Fruit fly (Drosophila melanogaster): ENCODE results near the gene AsnRS.

AsnRS gene

DNA sequence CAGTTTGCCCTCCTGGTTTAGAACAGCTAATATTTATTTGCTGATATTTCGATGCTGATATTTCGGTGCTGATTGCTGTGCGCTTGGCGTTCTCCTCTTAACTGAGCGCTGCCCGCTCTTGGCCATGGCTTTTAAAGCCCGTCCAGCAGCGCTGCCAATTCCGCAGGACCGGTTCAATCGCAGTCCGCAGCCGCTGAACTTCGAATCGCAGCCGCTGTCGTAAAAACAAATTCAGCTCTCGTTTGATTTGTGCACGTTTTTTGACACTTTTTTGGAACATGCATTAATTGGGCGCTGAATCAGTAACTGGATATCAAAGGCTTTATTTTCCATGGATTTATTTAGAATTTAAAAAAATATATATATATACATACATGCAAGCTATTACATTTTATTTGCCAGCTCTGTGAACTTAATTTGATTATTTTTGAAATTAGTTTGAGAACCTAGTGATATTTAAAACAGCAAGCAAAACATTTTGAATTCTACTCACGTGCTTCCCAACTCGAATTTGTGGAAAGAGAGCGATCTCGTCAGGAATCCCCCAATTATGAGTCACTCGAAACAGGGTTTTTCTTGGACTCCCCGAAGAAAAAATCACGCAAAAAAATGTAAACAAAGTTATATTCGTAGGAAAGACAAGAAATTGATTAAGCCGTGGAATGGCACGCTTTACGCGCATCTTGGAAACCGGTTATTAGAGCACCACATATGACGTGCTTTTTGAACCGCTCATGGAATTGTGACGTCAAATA, 11.4 kb downstream of the AsnRS start, which contains the start of gene Ddc:
Gene Ddc (minus strand): TSS at position 111 of the 755 bp plus-strand sequence.
- TF ChIP-seq Pif1B (GFP tag; optimal IDR thresholded peaks at IDR 0.05) (peak; percentile 16), D1 (tag; optimal IDR thresholded peaks at IDR 0.05) (no peak)

DNA sequence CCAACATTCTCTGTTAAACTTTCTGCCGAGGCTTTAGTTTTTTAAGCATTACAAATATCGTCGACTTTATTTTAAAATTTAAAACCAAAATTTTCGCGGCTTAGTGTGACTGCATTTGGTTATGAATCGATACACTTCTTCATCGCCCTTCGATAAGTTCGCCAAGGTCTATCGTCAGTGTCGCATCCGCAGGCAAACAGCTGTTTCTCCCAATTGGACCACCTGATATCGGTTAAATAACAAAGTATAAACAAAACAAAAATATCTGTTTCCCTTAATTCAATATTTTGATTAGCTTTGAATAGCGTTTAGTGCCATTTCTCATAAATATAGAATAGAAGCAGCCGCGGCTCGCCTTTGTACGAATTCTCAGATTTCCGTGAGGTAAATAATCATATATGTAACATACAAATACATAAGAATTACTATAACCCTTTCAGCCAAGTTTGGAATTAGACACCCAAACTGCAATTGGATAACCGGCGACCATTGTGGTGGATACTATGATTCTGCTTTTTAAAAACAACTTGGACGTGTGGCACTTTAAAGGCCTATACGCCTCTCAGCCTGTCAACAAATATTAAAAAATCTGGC, 17.5 kb downstream of the AsnRS start, which contains the start of gene CG10561:
Gene CG10561 (plus strand): TSS at position 219 of the 594 bp plus-strand sequence.
- TF ChIP-seq CG14655 (GFP tag; optimal IDR thresholded peaks at IDR 0.05), result no peak
- no peak for TF ChIP-seq CG10348 (GFP tag; IDR thresholded peaks at IDR 0.05)
- no peak for TF ChIP-seq CG8159 (tag; optimal IDR thresholded peaks at IDR 0.05)
- TF ChIP-seq CG32121 (GFP tag; IDR thresholded peaks at IDR 0.05), result no peak
- no peak for TF ChIP-seq CG9948 (tag; optimal IDR thresholded peaks at IDR 0.05)
- TF ChIP-seq fd96Ca (GFP tag; IDR thresholded peaks at IDR 0.05), result no peak
- TF ChIP-seq Ets98B (GFP tag; IDR thresholded peaks at IDR 0.05), result no peak
- no peak for TF ChIP-seq CG4496 (GFP tag; IDR thresholded peaks at IDR 0.05)
- TF ChIP-seq Pif1A (GFP tag; optimal IDR thresholded peaks at IDR 0.05), result no peak

DNA sequence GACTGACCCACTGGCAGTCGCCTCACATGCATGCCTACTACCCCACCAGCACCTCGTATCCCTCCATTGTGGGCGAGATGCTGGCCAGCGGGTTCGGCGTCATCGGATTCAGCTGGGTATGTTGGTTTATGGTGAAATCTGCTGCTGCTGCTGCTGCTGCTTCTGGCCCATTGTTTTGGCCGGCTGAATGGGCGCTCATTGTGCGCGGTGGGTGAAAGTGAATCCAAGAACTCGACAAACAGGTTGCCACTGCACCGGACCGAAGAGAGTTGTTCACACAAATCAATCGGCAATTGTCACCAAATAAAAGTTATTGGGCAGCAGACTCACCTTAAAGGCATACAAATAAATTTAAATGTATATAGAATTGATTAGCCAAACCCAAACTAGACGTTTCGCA, 19.6 kb downstream of the AsnRS start:
- TF ChIP-seq CG34367 (tag; optimal IDR thresholded peaks at IDR 0.05), result no peak
- TF ChIP-seq D1 (tag; optimal IDR thresholded peaks at IDR 0.05), result no peak
- TF ChIP-seq CG15710 (tag; optimal IDR thresholded peaks at IDR 0.05), result no peak
- no peak for TF ChIP-seq CG32121 (GFP tag; IDR thresholded peaks at IDR 0.05)
- no peak for TF ChIP-seq CG8301 (tag; optimal IDR thresholded peaks at IDR 0.05)
- TF ChIP-seq CG9948 (tag; optimal IDR thresholded peaks at IDR 0.05), result no peak
- no peak for TF ChIP-seq CG10348 (GFP tag; IDR thresholded peaks at IDR 0.05)
- TF ChIP-seq Pif1A (GFP tag; optimal IDR thresholded peaks at IDR 0.05), result no peak
- no peak for TF ChIP-seq CG17806 (tag; optimal IDR thresholded peaks at IDR 0.05)
- TF ChIP-seq Snoo (tag; optimal IDR thresholded peaks at IDR 0.05), result no peak
- TF ChIP-seq rn (GFP tag; IDR thresholded peaks at IDR 0.05), result no peak
- no peak for TF ChIP-seq CG14655 (GFP tag; optimal IDR thresholded peaks at IDR 0.05)
- no peak for TF ChIP-seq Pif1B (GFP tag; optimal IDR thresholded peaks at IDR 0.05)
- no peak for TF ChIP-seq fd96Ca (GFP tag; IDR thresholded peaks at IDR 0.05)

- no peak for TF ChIP-seq CG32121 (GFP tag; IDR thresholded peaks at IDR 0.05)
- TF ChIP-seq CG34367 (tag; optimal IDR thresholded peaks at IDR 0.05), result peak; percentile 10
- TF ChIP-seq Ets98B (GFP tag; IDR thresholded peaks at IDR 0.05), result peak; percentile 38
These were observed 20.0 kb downstream of the AsnRS start for dm6 chr2L:19111729-19112128.

dm6 chr2L:19111137-19111536, 20.6 kb downstream of the AsnRS start:
- TF ChIP-seq CG34367 (tag; optimal IDR thresholded peaks at IDR 0.05), result no peak
- TF ChIP-seq CG15710 (tag; optimal IDR thresholded peaks at IDR 0.05), result no peak
- TF ChIP-seq CG17806 (tag; optimal IDR thresholded peaks at IDR 0.05), result no peak
- TF ChIP-seq fd96Ca (GFP tag; IDR thresholded peaks at IDR 0.05), result no peak
- no peak for TF ChIP-seq D1 (tag; optimal IDR thresholded peaks at IDR 0.05)
- TF ChIP-seq Pif1B (GFP tag; optimal IDR thresholded peaks at IDR 0.05), result no peak
- TF ChIP-seq CG9948 (tag; optimal IDR thresholded peaks at IDR 0.05), result no peak
- TF ChIP-seq CG4496 (GFP tag; IDR thresholded peaks at IDR 0.05), result no peak
- TF ChIP-seq Pif1A (GFP tag; optimal IDR thresholded peaks at IDR 0.05), result no peak
- no peak for TF ChIP-seq CG8301 (tag; optimal IDR thresholded peaks at IDR 0.05)
- no peak for TF ChIP-seq EcR (GFP tag; optimal IDR thresholded peaks at IDR 0.05)
- TF ChIP-seq gl (tag; optimal IDR thresholded peaks at IDR 0.05), result no peak
- no peak for TF ChIP-seq rn (GFP tag; IDR thresholded peaks at IDR 0.05)
- TF ChIP-seq CG10348 (GFP tag; IDR thresholded peaks at IDR 0.05), result no peak
- no peak for TF ChIP-seq CG8159 (tag; optimal IDR thresholded peaks at IDR 0.05)
- TF ChIP-seq Ets98B (GFP tag; IDR thresholded peaks at IDR 0.05), result no peak
- TF ChIP-seq Snoo (tag; optimal IDR thresholded peaks at IDR 0.05), result no peak
- TF ChIP-seq CG14655 (GFP tag; optimal IDR thresholded peaks at IDR 0.05), result no peak

DNA sequence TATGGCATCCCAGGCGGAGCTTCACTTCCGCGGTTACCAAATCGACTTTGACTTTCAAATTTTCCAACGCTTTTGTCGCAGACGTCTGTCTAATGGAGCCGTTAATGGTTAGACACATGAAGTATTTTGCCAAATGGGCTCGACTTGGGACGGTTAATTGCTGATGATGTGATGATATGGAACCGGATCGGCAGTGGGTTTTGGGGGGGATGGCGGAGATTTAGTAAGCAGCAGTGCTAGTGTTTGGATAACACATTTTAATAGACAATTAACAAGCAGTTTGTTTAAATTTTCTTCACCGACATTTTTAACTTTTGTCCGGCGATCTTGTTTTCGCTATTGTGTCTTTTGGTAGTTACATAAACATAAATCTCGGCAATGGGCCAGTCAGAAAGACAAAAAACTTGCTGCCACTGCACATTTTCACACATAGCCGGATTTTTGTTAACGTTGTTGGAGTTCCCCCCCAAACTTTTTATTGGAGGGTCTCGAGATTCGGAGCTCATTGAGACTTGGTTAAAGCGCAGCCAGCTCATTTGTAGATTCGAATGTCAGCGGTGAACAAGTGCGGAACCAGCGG, 22.0 kb downstream of the AsnRS start, which contains the start of gene amd:
Gene amd (plus strand): TSS at position 530 of the 580 bp plus-strand sequence.
- TF ChIP-seq rn (GFP tag; IDR thresholded peaks at IDR 0.05) (no peak), CG13204 (GFP tag; optimal IDR thresholded peaks at IDR 0.05) (no peak), Ets98B (GFP tag; IDR thresholded peaks at IDR 0.05) (no peak), CG8159 (tag; optimal IDR thresholded peaks at IDR 0.05) (no peak), gl (tag; optimal IDR thresholded peaks at IDR 0.05) (no peak)

- no peak for TF ChIP-seq Ets98B (GFP tag; IDR thresholded peaks at IDR 0.05)
- TF ChIP-seq CG15710 (tag; optimal IDR thresholded peaks at IDR 0.05), result no peak
- no peak for TF ChIP-seq CG17806 (tag; optimal IDR thresholded peaks at IDR 0.05)
- no peak for TF ChIP-seq CG8159 (tag; optimal IDR thresholded peaks at IDR 0.05)
- no peak for TF ChIP-seq Pif1B (GFP tag; optimal IDR thresholded peaks at IDR 0.05)
- TF ChIP-seq Snoo (tag; optimal IDR thresholded peaks at IDR 0.05), result no peak
- no peak for TF ChIP-seq CG9948 (tag; optimal IDR thresholded peaks at IDR 0.05)
- TF ChIP-seq rn (GFP tag; IDR thresholded peaks at IDR 0.05), result no peak
These were observed 23.3 kb downstream of the AsnRS start, which contains the start of gene Lim3 for dm6 chr2L:19108377-19108876. Gene Lim3, minus strand, starts transcription at chr2L:19108427.
